Fruit fly (Drosophila melanogaster) whole organism, adult: ENCODE data around the gene CstF64.

Source experiments
- Clk ChIP-seq: fragments of 200-800 bp; sonication (Bioruptor generic); optimal IDR thresholded peaks from 2 replicates; lab custom pipeline; 2017; ENCODE audit warnings: missing biosample characterization, missing genetic modification characterization
- cnc ChIP-seq, 2 experiments: fragments of >200 bp; optimal IDR thresholded peaks; 2 replicates each; lab custom pipeline; 2017
- ovo ChIP-seq: fragments of 200-800 bp; sonication (Bioruptor generic); optimal IDR thresholded peaks from 2 replicates; lab custom pipeline; 2016; ENCODE audit warnings: missing biosample characterization, missing genetic modification characterization

DNA sequence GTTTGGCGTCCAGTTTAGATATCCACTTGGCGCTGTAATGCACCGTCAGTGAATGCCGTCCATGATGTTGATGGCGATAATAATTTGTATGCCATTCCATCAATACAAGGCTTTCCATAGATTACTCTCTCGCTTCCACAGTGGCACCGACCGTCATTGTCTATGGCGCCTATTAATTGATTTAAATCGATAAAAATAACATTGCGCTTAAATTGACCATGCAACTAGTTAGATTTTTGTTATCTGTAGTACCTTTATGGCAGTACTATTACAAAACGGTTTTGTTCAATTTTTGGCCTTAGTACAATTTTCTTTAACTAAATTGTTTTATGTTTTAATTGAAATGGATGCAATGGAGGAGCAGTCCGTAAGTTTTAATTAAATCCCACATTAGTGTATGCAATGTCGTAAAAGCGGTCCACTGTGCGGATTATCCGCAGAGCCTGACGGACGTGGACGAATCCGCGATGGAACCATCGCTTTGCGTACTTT lies 39.9 kb upstream of the CstF64 start:
- TF ChIP-seq Clk (GFP tag; lab: Kevin White, UChicago) (no peak), cnc (optimal IDR thresholded peaks at IDR 0.05; lab: Kevin White, UChicago) (no peak), ovo (GFP tag; lab: Kevin White, UChicago) (no peak)
